Fruit fly (Drosophila melanogaster) whole organism, embryonic: ENCODE measurements around the gene CG42852.
A peak's percentile ranks its signal among the peaks of the same experiment; 100 is the strongest.

ENCODE experiments used
- Antp ChIP-seq: fragments of 200-800 bp; sonication (Bioruptor generic); optimal IDR thresholded peaks from 3 replicates; lab custom pipeline; 2016; ENCODE audit warnings: missing biosample characterization, missing genetic modification characterization
- Bdp1 ChIP-seq: fragments of 200-800 bp; sonication (Bioruptor generic); optimal IDR thresholded peaks from 3 replicates; lab custom pipeline; 2016; ENCODE audit warnings: missing biosample characterization, missing genetic modification characterization
- BtbVII ChIP-seq: fragments of 200-800 bp; sonication (Bioruptor generic); optimal IDR thresholded peaks from 3 replicates; lab custom pipeline; 2017; ENCODE audit warnings: missing biosample characterization, mild to moderate bottlenecking, missing genetic modification characterization
- CG1024 ChIP-seq: fragments of 200-800 bp; sonication (Bioruptor generic); IDR thresholded peaks from 2 replicates; pipeline ENCODE4 v1.3.6; 2022; ENCODE audit warnings: missing biosample characterization, missing genetic modification characterization
- CG10959 ChIP-seq: fragments of 200-800 bp; sonication (Bioruptor generic); IDR thresholded peaks from 2 replicates; pipeline ENCODE4 v1.3.6; 2022; ENCODE audit warnings: missing biosample characterization, missing genetic modification characterization
- CG1233 ChIP-seq: fragments of 200-800 bp; sonication (Bioruptor generic); optimal IDR thresholded peaks from 4 replicates; lab custom pipeline; 2018; ENCODE audit warnings: missing biosample characterization, mild to moderate bottlenecking, missing genetic modification characterization
- CG13424 ChIP-seq: fragments of 200-800 bp; sonication (Bioruptor generic); optimal IDR thresholded peaks from 2 replicates; lab custom pipeline; 2019; ENCODE audit warnings: missing biosample characterization, mild to moderate bottlenecking, missing genetic modification characterization, moderate library complexity
- CG1647 ChIP-seq: fragments of 200-800 bp; sonication (Bioruptor generic); optimal IDR thresholded peaks from 3 replicates; lab custom pipeline; 2016; ENCODE audit warnings: missing biosample characterization, missing genetic modification characterization
- CG2202 ChIP-seq: fragments of 200-800 bp; sonication (Bioruptor generic); optimal IDR thresholded peaks from 2 replicates; lab custom pipeline; 2018; ENCODE audit warnings: missing biosample characterization, mild to moderate bottlenecking, missing genetic modification characterization
- CG30403 ChIP-seq: fragments of 200-800 bp; sonication (Bioruptor generic); optimal IDR thresholded peaks from 3 replicates; lab custom pipeline; 2016; ENCODE audit warnings: missing biosample characterization, missing genetic modification characterization
- CG31365 ChIP-seq: fragments of 200-800 bp; sonication (Bioruptor generic); optimal IDR thresholded peaks from 2 replicates; lab custom pipeline; 2018; ENCODE audit warnings: missing biosample characterization, mild to moderate bottlenecking, missing genetic modification characterization
- CG31441 ChIP-seq: fragments of 200-800 bp; sonication (Bioruptor generic); IDR thresholded peaks from 2 replicates; pipeline ENCODE4 v1.3.6; 2022; ENCODE audit warnings: missing biosample characterization, missing genetic modification characterization
- CG3281 ChIP-seq: fragments of 200-800 bp; sonication (Bioruptor generic); optimal IDR thresholded peaks from 3 replicates; lab custom pipeline; 2017; ENCODE audit warnings: missing biosample characterization, mild to moderate bottlenecking, missing genetic modification characterization
- CG3847 ChIP-seq: fragments of 200-800 bp; sonication (Bioruptor generic); IDR thresholded peaks from 2 replicates; pipeline ENCODE4 v1.3.6; 2022; ENCODE audit warnings: missing biosample characterization, missing genetic modification characterization
- CG6765 ChIP-seq: fragments of 200-800 bp; sonication (Bioruptor generic); optimal IDR thresholded peaks from 3 replicates; lab custom pipeline; 2017; ENCODE audit warnings: missing biosample characterization, mild to moderate bottlenecking, missing genetic modification characterization
- CG7372 ChIP-seq: fragments of 200-800 bp; sonication (Bioruptor generic); IDR thresholded peaks from 2 replicates; pipeline ENCODE4 v1.3.6; 2022; ENCODE audit warnings: missing biosample characterization, missing genetic modification characterization
- Camta ChIP-seq: fragments of 200-800 bp; sonication (Bioruptor generic); optimal IDR thresholded peaks from 2 replicates; lab custom pipeline; 2016; ENCODE audit warnings: missing biosample characterization, missing genetic modification characterization
- D ChIP-seq, 2 experiments: fragments of 200-800 bp in 1 of 2; fragments of >200 bp in 1 of 2; sonication (Bioruptor generic) in 1 of 2; optimal IDR thresholded peaks; 2 replicates in 1 of 2; 3 replicates in 1 of 2; lab custom pipeline; 2017; ENCODE audit warnings: mild to moderate bottlenecking in 1 of 2, missing biosample characterization in 1 of 2, missing genetic modification characterization in 1 of 2, missing genetic modification reagents in 1 of 2
- Dbx ChIP-seq: fragments of 200-800 bp; sonication (Bioruptor generic); IDR thresholded peaks from 3 replicates; pipeline ENCODE4 v1.3.6; 2022; ENCODE audit warnings: missing biosample characterization, missing genetic modification characterization
- Dll ChIP-seq: fragments of 200-800 bp; sonication (Bioruptor generic); IDR thresholded peaks from 4 replicates; pipeline ENCODE4 v1.3.6; 2022; ENCODE audit warnings: missing biosample characterization, missing genetic modification characterization; ENCODE audit not compliant: partially characterized antibody
- Ets65A ChIP-seq: fragments of 200-800 bp; sonication (Bioruptor generic); peaks from one replicate; lab custom pipeline; 2016; ENCODE audit warnings: missing biosample characterization, missing genetic modification characterization
- Fer2 ChIP-seq: fragments of 200-800 bp; sonication (Bioruptor generic); optimal IDR thresholded peaks from 2 replicates; lab custom pipeline; 2018; ENCODE audit warnings: missing biosample characterization, mild to moderate bottlenecking, missing genetic modification characterization, moderate library complexity
- H15 ChIP-seq: fragments of 200-800 bp; sonication (Bioruptor generic); IDR thresholded peaks from 3 replicates; pipeline ENCODE4 v1.3.6; 2022; ENCODE audit warnings: missing biosample characterization, missing genetic modification characterization
- Hr51 ChIP-seq, 2 experiments: fragments of 200-800 bp; sonication (Bioruptor generic); optimal IDR thresholded peaks; 2 replicates in 1 of 2; 3 replicates in 1 of 2; lab custom pipeline; 2016 to 2018; ENCODE audit warnings: missing biosample characterization in 2 of 2, missing genetic modification characterization in 2 of 2, mild to moderate bottlenecking in 1 of 2, moderate library complexity in 1 of 2
- Neu2 ChIP-seq: fragments of 200-800 bp; sonication (Bioruptor generic); optimal IDR thresholded peaks from 3 replicates; lab custom pipeline; 2016; ENCODE audit warnings: missing biosample characterization, missing genetic modification characterization, borderline replicate concordance
- Nf-YA ChIP-seq: fragments of 200-800 bp; sonication (Bioruptor generic); IDR thresholded peaks from 2 replicates; pipeline ENCODE4 v1.3.6; 2022; ENCODE audit warnings: missing biosample characterization, missing genetic modification characterization
- Opbp ChIP-seq: fragments of 200-800 bp; sonication (Bioruptor generic); IDR thresholded peaks from 3 replicates; pipeline ENCODE4 v1.3.6; 2022; ENCODE audit warnings: missing biosample characterization, missing genetic modification characterization; ENCODE audit not compliant: partially characterized antibody
- Pdp1 ChIP-seq, 2 experiments: fragments of 200-800 bp; sonication (Bioruptor generic); optimal IDR thresholded peaks; 3 replicates each; lab custom pipeline; 2016; ENCODE audit warnings: missing biosample characterization in 2 of 2, missing genetic modification characterization in 2 of 2, mild to moderate bottlenecking in 1 of 2, moderate library complexity in 1 of 2
- Xbp1 ChIP-seq: fragments of 200-800 bp; sonication (Bioruptor generic); optimal IDR thresholded peaks from 3 replicates; lab custom pipeline; 2016; ENCODE audit warnings: missing biosample characterization, mild to moderate bottlenecking, missing genetic modification characterization
- cad ChIP-seq: fragments of >200 bp; optimal IDR thresholded peaks from 2 replicates; lab custom pipeline; 2017; ENCODE audit warnings: missing biosample characterization, missing genetic modification characterization
- dan ChIP-seq: fragments of 200-800 bp; sonication (Bioruptor generic); IDR thresholded peaks from 2 replicates; pipeline ENCODE4 v1.3.6; 2022; ENCODE audit warnings: missing biosample characterization, missing genetic modification characterization
- dysf ChIP-seq: fragments of 200-800 bp; sonication (Bioruptor generic); IDR thresholded peaks from 3 replicates; pipeline ENCODE4 v1.3.6; 2022; ENCODE audit warnings: missing biosample characterization, missing genetic modification characterization
- ewg ChIP-seq: fragments of 200-800 bp; sonication (Bioruptor generic); optimal IDR thresholded peaks from 3 replicates; lab custom pipeline; 2017; ENCODE audit warnings: mild to moderate bottlenecking, missing biosample characterization, missing genetic modification reagents, missing genetic modification characterization
- h ChIP-seq: fragments of >200 bp; optimal IDR thresholded peaks from 2 replicates; lab custom pipeline; 2017
- jumu ChIP-seq: fragments of 200-800 bp; sonication (Bioruptor generic); optimal IDR thresholded peaks from 3 replicates; lab custom pipeline; 2016; ENCODE audit warnings: missing biosample characterization, missing genetic modification characterization
- klu ChIP-seq: fragments of 200-800 bp; sonication (Bioruptor generic); IDR thresholded peaks from 2 replicates; pipeline ENCODE4 v1.3.6; 2022; ENCODE audit warnings: missing biosample characterization, missing genetic modification characterization
- knrl ChIP-seq: fragments of 200-800 bp; sonication (Bioruptor generic); IDR thresholded peaks from 3 replicates; pipeline ENCODE4 v1.3.6; 2022; ENCODE audit warnings: missing biosample characterization, missing genetic modification characterization; ENCODE audit not compliant: partially characterized antibody
- nmo ChIP-seq: fragments of 200-800 bp; sonication (Bioruptor generic); optimal IDR thresholded peaks from 2 replicates; lab custom pipeline; 2018; ENCODE audit warnings: missing biosample characterization, mild to moderate bottlenecking, missing genetic modification characterization, moderate library complexity
- pfk ChIP-seq: fragments of 200-800 bp; sonication (Bioruptor generic); optimal IDR thresholded peaks from 2 replicates; lab custom pipeline; 2018; ENCODE audit warnings: missing biosample characterization, mild to moderate bottlenecking, missing genetic modification characterization, moderate library complexity
- pho ChIP-seq: fragments of 200-800 bp; sonication (Bioruptor generic); optimal IDR thresholded peaks from 2 replicates; lab custom pipeline; 2016; ENCODE audit warnings: missing biosample characterization, missing genetic modification characterization
- pzg ChIP-seq: fragments of 200-800 bp; sonication (Bioruptor generic); optimal IDR thresholded peaks from 3 replicates; lab custom pipeline; 2018; ENCODE audit warnings: missing biosample characterization, mild to moderate bottlenecking, missing genetic modification characterization, moderate library complexity
- ranshi ChIP-seq: fragments of 200-800 bp; sonication (Bioruptor generic); IDR thresholded peaks from 2 replicates; pipeline ENCODE4 v1.3.6; 2022; ENCODE audit warnings: missing biosample characterization, missing genetic modification characterization
- slou ChIP-seq: fragments of 200-800 bp; sonication (Bioruptor generic); optimal IDR thresholded peaks from 3 replicates; lab custom pipeline; 2016; ENCODE audit warnings: missing biosample characterization, missing genetic modification characterization
- sob ChIP-seq: fragments of 200-800 bp; sonication (Bioruptor generic); IDR thresholded peaks from 2 replicates; pipeline ENCODE4 v1.3.6; 2022; ENCODE audit warnings: missing biosample characterization, missing genetic modification characterization
- stc ChIP-seq: fragments of 200-800 bp; sonication (Bioruptor generic); IDR thresholded peaks from 2 replicates; pipeline ENCODE4 v1.3.6; 2022; ENCODE audit warnings: missing biosample characterization, missing genetic modification characterization
- stwl ChIP-seq: fragments of 200-800 bp; sonication (Bioruptor generic); optimal IDR thresholded peaks from 3 replicates; lab custom pipeline; 2018; ENCODE audit warnings: missing biosample characterization, mild to moderate bottlenecking, missing genetic modification characterization, moderate library complexity
- tin ChIP-seq: fragments of 200-800 bp; sonication (Bioruptor generic); optimal IDR thresholded peaks from 3 replicates; lab custom pipeline; 2016; ENCODE audit warnings: missing biosample characterization, missing genetic modification characterization
- trh ChIP-seq: fragments of 200-800 bp; sonication (Bioruptor generic); optimal IDR thresholded peaks from 2 replicates; lab custom pipeline; 2016; ENCODE audit warnings: missing biosample characterization, missing genetic modification characterization
- wek ChIP-seq: fragments of 200-800 bp; sonication (Bioruptor generic); optimal IDR thresholded peaks from 3 replicates; lab custom pipeline; 2018; ENCODE audit warnings: missing biosample characterization, mild to moderate bottlenecking, missing genetic modification characterization, moderate library complexity
- zf30C ChIP-seq: fragments of 200-800 bp; sonication (Bioruptor generic); optimal IDR thresholded peaks from 3 replicates; lab custom pipeline; 2018; ENCODE audit warnings: missing biosample characterization, mild to moderate bottlenecking, missing genetic modification characterization

Gene CG42852

dm6 chr3L:16713446-16714192 lies 41.7 kb upstream of the CG42852 start (continued):
- TF ChIP-seq h (lab: Kevin White, UChicago) (no peak), CG2202 (no peak), CG3847 (no peak), Hr51 (GFP tag; optimal IDR thresholded peaks at IDR 0.05; lab: Kevin White, UChicago) (no peak), slou (GFP tag; lab: Kevin White, UChicago) (no peak), D (optimal IDR thresholded peaks at IDR 0.05; lab: Kevin White, UChicago) (no peak), D (GFP tag; optimal IDR thresholded peaks at IDR 0.05; lab: Kevin White, UChicago) (no peak), CG1647 (no peak), knrl (no peak), jumu (GFP tag; lab: Kevin White, UChicago) (no peak), tin (no peak), CG1233 (no peak), BtbVII (GFP tag; lab: Kevin White, UChicago) (peak; percentile 5), Bdp1 (GFP tag; lab: Kevin White, UChicago) (no peak), Dll (GFP tag; lab: Robert Waterston, UW) (peak; percentile 63; the same call in 3 of the 4 replicates), Camta (no peak), ranshi (GFP tag; lab: Robert Waterston, UW) (no peak), CG13424 (tag; lab: Kevin White, UChicago) (no peak), Xbp1 (GFP tag; lab: Kevin White, UChicago) (no peak), dysf (GFP tag; lab: Robert Waterston, UW) (no peak), cad (GFP tag; lab: Kevin White, UChicago) (no peak), trh (GFP tag; lab: Kevin White, UChicago) (no peak), sob (GFP tag; lab: Robert Waterston, UW) (no peak), ewg (GFP tag; lab: Kevin White, UChicago) (no peak), CG10959 (GFP tag; lab: Robert Waterston, UW) (no peak), Ets65A (GFP tag; lab: Kevin White, UChicago) (no peak), Dbx (GFP tag; lab: Robert Waterston, UW) (no peak; the same call in 2 of the 3 replicates), stc (GFP tag; lab: Robert Waterston, UW) (no peak), H15 (no peak), CG7372 (GFP tag; lab: Robert Waterston, UW) (no peak), Opbp (GFP tag; lab: Robert Waterston, UW) (peak; percentile 66; the same call in 2 of the 3 replicates), Neu2 (no peak), CG30403 (no peak), zf30C (GFP tag; lab: Kevin White, UChicago) (no peak), Pdp1 (GFP tag; optimal IDR thresholded peaks at IDR 0.05; lab: Kevin White, UChicago) (no peak), Nf-YA (GFP tag; lab: Robert Waterston, UW) (no peak), dan (GFP tag; lab: Robert Waterston, UW) (no peak), Antp (GFP tag; lab: Kevin White, UChicago) (no peak), CG3281 (GFP tag; lab: Kevin White, UChicago) (no peak), wek (GFP tag; lab: Kevin White, UChicago) (no peak), CG31441 (GFP tag; lab: Robert Waterston, UW) (no peak), Fer2 (no peak), pzg (GFP tag; lab: Kevin White, UChicago) (peak; percentile 19), CG31365 (tag; lab: Kevin White, UChicago) (no peak), CG1024 (GFP tag; lab: Robert Waterston, UW) (no peak), nmo (GFP tag; lab: Kevin White, UChicago) (no peak), CG6765 (GFP tag; lab: Kevin White, UChicago) (no peak), pho (GFP tag; lab: Kevin White, UChicago) (no peak), klu (GFP tag; lab: Robert Waterston, UW) (no peak), pfk (GFP tag; lab: Kevin White, UChicago) (no peak), stwl (peak; percentile 31)
